Worm (Caenorhabditis elegans) whole organism, midembryonic: ENCODE results near the gene srsx-26.

Experiments
- T22C8.4 ChIP-seq: fragments of 200-800 bp; sonication (Bioruptor generic); IDR thresholded peaks from 2 replicates; pipeline ENCODE4 v1.3.6; 2022; ENCODE audit warnings: missing genetic modification characterization, missing compliant biosample characterization
- ref-1 ChIP-seq: fragments of 200-800 bp; sonication (Bioruptor generic); conservative IDR thresholded peaks from 2 replicates; pipeline ENCODE4 v1.3.6; 2022; ENCODE audit warnings: missing genetic modification reagents, missing genetic modification characterization, missing compliant biosample characterization

ce11 chrV:10146787-10147186 is 1.7 kb upstream of the srsx-26 start:
- no peak for TF ChIP-seq T22C8.4 (GFP tag; lab: Robert Waterston, UW)
- no peak for TF ChIP-seq ref-1 (GFP tag; lab: Robert Waterston, UW)
